Worm (Caenorhabditis elegans): Measurements from ENCODE around the gene srv-31.
"Not testable (repeated sequence)": the region's sequence is repeated elsewhere in the genome, so short reads cannot be mapped to it uniquely, and the experiment has no call there.

Gene srv-31

DNA sequence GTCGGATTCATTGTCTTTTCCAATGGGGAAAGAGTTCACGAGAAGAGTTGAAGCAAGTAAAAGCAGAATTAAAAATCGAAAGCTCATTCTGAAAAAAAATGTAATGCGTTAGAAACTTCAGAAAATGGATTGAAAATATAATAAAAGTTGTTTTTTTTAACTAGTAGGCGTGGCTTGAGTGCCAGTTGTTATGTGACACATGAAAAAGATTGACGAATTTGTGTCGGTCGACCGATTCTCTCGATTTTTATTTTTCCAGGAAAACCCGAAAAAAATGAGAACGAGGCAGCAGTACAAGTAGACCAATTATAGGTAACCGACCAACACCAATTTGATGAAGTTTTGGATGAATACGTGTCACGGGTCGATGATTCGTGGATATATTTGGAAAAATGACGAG, 12.1 kb downstream of the srv-31 start, which contains the start of gene nlp-16:
TSS of gene nlp-16 (minus strand) at position 101 of the 400 bp plus-strand sequence.
- TF ChIP-seq ceh-2 (tag; optimal IDR thresholded peaks at IDR 0.05) = no peak
- no peak for TF ChIP-seq pag-3 (tag; optimal IDR thresholded peaks at IDR 0.05; ENCODE audit: borderline replicate concordance)
- no peak for TF ChIP-seq C08G9.2 (tag; optimal IDR thresholded peaks at IDR 0.05)
- no peak for TF ChIP-seq ama-1 (optimal IDR thresholded peaks at IDR 0.05)
- TF ChIP-seq ceh-24 (tag; optimal IDR thresholded peaks at IDR 0.05) = no peak
- no peak for TF ChIP-seq ceh-9 (tag; optimal IDR thresholded peaks at IDR 0.05)
- no peak for TF ChIP-seq unc-3 (GFP tag; conservative IDR thresholded peaks at IDR 0.05)
- TF ChIP-seq unc-3 (tag; optimal IDR thresholded peaks at IDR 0.05) = no peak
- TF ChIP-seq elt-2 (tag; optimal IDR thresholded peaks at IDR 0.05) = no peak
- no peak for TF ChIP-seq pat-9 (tag; optimal IDR thresholded peaks at IDR 0.05)
- TF ChIP-seq Y22D7AL.16 (tag; optimal IDR thresholded peaks at IDR 0.05) = no peak
- no peak for TF ChIP-seq ref-2 (tag; optimal IDR thresholded peaks at IDR 0.05)
- no peak for TF ChIP-seq hlh-6 (tag; optimal IDR thresholded peaks at IDR 0.05)
- TF ChIP-seq pros-1 (tag; optimal IDR thresholded peaks at IDR 0.05) = no peak
- TF ChIP-seq ceh-19 (GFP tag; optimal IDR thresholded peaks at IDR 0.05) = no peak
- TF ChIP-seq npax-4 (tag; optimal IDR thresholded peaks at IDR 0.05) = no peak

- no peak for TF ChIP-seq ceh-48 (tag; optimal IDR thresholded peaks at IDR 0.05)
- TF ChIP-seq elt-4 (tag; optimal IDR thresholded peaks at IDR 0.05) = no peak
- TF ChIP-seq tbx-7 (tag; optimal IDR thresholded peaks at IDR 0.05) = no peak
- no peak for TF ChIP-seq unc-42 (tag; optimal IDR thresholded peaks at IDR 0.05)
- TF ChIP-seq syd-9 (tag; optimal IDR thresholded peaks at IDR 0.05) = no peak
- TF ChIP-seq hlh-8 (tag; optimal IDR thresholded peaks at IDR 0.05) = no peak
- TF ChIP-seq gmeb-2 (tag; optimal IDR thresholded peaks at IDR 0.05) = no peak
- TF ChIP-seq T23F11.4 (GFP tag; optimal IDR thresholded peaks at IDR 0.05) = no peak
- no peak for TF ChIP-seq C08G9.2 (tag; optimal IDR thresholded peaks at IDR 0.05)
Measured at ce11 chrIV:6258967-6259366, 12.9 kb downstream of the srv-31 start.

ce11 chrIV:6254635-6255034, 17.2 kb downstream of the srv-31 start, which contains the start of gene T13A10.64:
TSS of gene T13A10.64 (plus strand) at chrIV:6254935.
- TF ChIP-seq pat-9 (tag; optimal IDR thresholded peaks at IDR 0.05) = no peak
- TF ChIP-seq ceh-24 (tag; optimal IDR thresholded peaks at IDR 0.05) = no peak
- TF ChIP-seq tbx-7 (tag; optimal IDR thresholded peaks at IDR 0.05) = no peak
- no peak for TF ChIP-seq ceh-9 (tag; optimal IDR thresholded peaks at IDR 0.05)

- TF ChIP-seq ceh-2 (tag; optimal IDR thresholded peaks at IDR 0.05); ceh-19 (GFP tag; optimal IDR thresholded peaks at IDR 0.05); ahr-1 (tag; optimal IDR thresholded peaks at IDR 0.05): not testable (repeated sequence)
Measured at ce11 chrIV:6253000-6253399, 18.8 kb downstream of the srv-31 start, which contains the start of gene T13A10.2. TSS of gene T13A10.2 (plus strand) at chrIV:6253300.

ce11 chrIV:6249591-6249990, 22.2 kb downstream of the srv-31 start, which contains the start of gene F58F9.1:
TSS of gene F58F9.1 (plus strand) at chrIV:6249841.
- no peak for TF ChIP-seq ceh-9 (tag; optimal IDR thresholded peaks at IDR 0.05)
- TF ChIP-seq madf-2 (tag; optimal IDR thresholded peaks at IDR 0.05) = no peak
- no peak for TF ChIP-seq hlh-30 (tag; optimal IDR thresholded peaks at IDR 0.05; ENCODE audit: insufficient read depth)
- TF ChIP-seq tbx-2 (tag; optimal IDR thresholded peaks at IDR 0.05) = no peak
- TF ChIP-seq ttx-3 (tag; optimal IDR thresholded peaks at IDR 0.05) = no peak
- no peak for TF ChIP-seq mec-3 (tag; optimal IDR thresholded peaks at IDR 0.05; ENCODE audit: borderline replicate concordance)
- no peak for TF ChIP-seq tbx-7 (tag; optimal IDR thresholded peaks at IDR 0.05)
- TF ChIP-seq ceh-24 (tag; optimal IDR thresholded peaks at IDR 0.05) = no peak

DNA sequence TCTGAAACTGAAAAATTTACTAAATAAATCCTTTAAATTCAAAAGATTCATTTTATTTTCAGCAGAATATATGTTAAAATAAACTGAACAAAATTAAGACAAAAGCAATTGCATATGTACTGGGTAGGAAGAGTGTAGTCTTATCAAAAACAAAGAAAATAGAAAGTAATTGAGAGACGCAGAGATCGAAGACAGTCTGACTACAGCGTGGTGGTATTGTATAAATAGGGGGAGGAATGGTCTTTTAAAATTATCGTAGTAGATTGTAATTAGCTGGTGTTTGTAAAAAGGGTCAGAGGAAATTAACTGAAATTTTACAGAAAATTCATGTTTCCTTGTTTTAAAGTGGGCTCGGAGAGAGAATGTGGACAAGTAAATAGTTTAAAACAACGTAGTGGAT, 23.3 kb downstream of the srv-31 start, which contains the start of gene acox-3:
TSS of gene acox-3 (minus strand) at position 7 of the 400 bp plus-strand sequence.
- TF ChIP-seq syd-9 (tag; optimal IDR thresholded peaks at IDR 0.05) (no peak), elt-2 (tag; optimal IDR thresholded peaks at IDR 0.05) (peak; percentile 22), dmd-4 (tag; optimal IDR thresholded peaks at IDR 0.05; ENCODE audit: borderline replicate concordance) (no peak)

Data from whole organism, late embryonic.